Fruit fly (Drosophila melanogaster) whole organism, embryonic: ENCODE measurements around the gene CG7362.

Source experiments
- Atf6 ChIP-seq: fragments of 200-800 bp; sonication (Bioruptor generic); IDR thresholded peaks from 2 replicates; pipeline ENCODE4 v1.3.6; 2022; ENCODE audit warnings: missing biosample characterization, missing genetic modification characterization
- B-H1 ChIP-seq: fragments of 200-800 bp; sonication (Bioruptor generic); IDR thresholded peaks from 3 replicates; pipeline ENCODE4 v1.3.6; 2022; ENCODE audit warnings: missing biosample characterization, missing genetic modification characterization
- Bdp1 ChIP-seq: fragments of 200-800 bp; sonication (Bioruptor generic); optimal IDR thresholded peaks from 3 replicates; lab custom pipeline; 2016; ENCODE audit warnings: missing biosample characterization, missing genetic modification characterization
- CG11085 ChIP-seq: fragments of 200-800 bp; sonication (Bioruptor generic); IDR thresholded peaks from 2 replicates; pipeline ENCODE4 v1.3.6; 2022; ENCODE audit warnings: missing biosample characterization, missing genetic modification characterization
- CG11247 ChIP-seq: fragments of 200-800 bp; sonication (Bioruptor generic); IDR thresholded peaks from 2 replicates; pipeline ENCODE4 v1.3.6; 2022; ENCODE audit warnings: missing biosample characterization, missing genetic modification characterization
- CG12219 ChIP-seq: fragments of 200-800 bp; sonication (Bioruptor generic); optimal IDR thresholded peaks from 3 replicates; lab custom pipeline; 2018; ENCODE audit warnings: missing biosample characterization, mild to moderate bottlenecking, missing genetic modification characterization
- CG12744 ChIP-seq: fragments of 200-800 bp; sonication (Bioruptor generic); optimal IDR thresholded peaks from 2 replicates; lab custom pipeline; 2016; ENCODE audit warnings: missing biosample characterization, missing genetic modification characterization
- CG13424 ChIP-seq: fragments of 200-800 bp; sonication (Bioruptor generic); optimal IDR thresholded peaks from 2 replicates; lab custom pipeline; 2019; ENCODE audit warnings: missing biosample characterization, mild to moderate bottlenecking, missing genetic modification characterization, moderate library complexity
- CG14014 ChIP-seq: fragments of 200-800 bp; sonication (Bioruptor generic); IDR thresholded peaks from 2 replicates; pipeline ENCODE4 v1.3.6; 2022; ENCODE audit warnings: missing biosample characterization, missing genetic modification characterization
- CG14050 ChIP-seq: fragments of 200-800 bp; sonication (Bioruptor generic); IDR thresholded peaks from 3 replicates; pipeline ENCODE4 v1.3.6; 2022; ENCODE audit warnings: missing biosample characterization, missing genetic modification characterization
- CG17328 ChIP-seq: fragments of 200-800 bp; sonication (Bioruptor generic); IDR thresholded peaks from 2 replicates; pipeline ENCODE4 v1.3.6; 2022; ENCODE audit warnings: missing biosample characterization, missing genetic modification characterization
- CG18262 ChIP-seq: fragments of 200-800 bp; optimal IDR thresholded peaks from 3 replicates; lab custom pipeline; 2019; ENCODE audit warnings: missing biosample characterization, mild to moderate bottlenecking, missing genetic modification characterization, moderate library complexity
- CG2678 ChIP-seq: fragments of 200-800 bp; sonication (Bioruptor generic); optimal IDR thresholded peaks from 3 replicates; lab custom pipeline; 2019; ENCODE audit warnings: missing biosample characterization, mild to moderate bottlenecking, missing genetic modification characterization, moderate library complexity
- CG2889 ChIP-seq: fragments of 200-800 bp; sonication (Bioruptor generic); IDR thresholded peaks from 3 replicates; pipeline ENCODE4 v1.3.6; 2022; ENCODE audit warnings: missing biosample characterization, missing genetic modification characterization
- CG30403 ChIP-seq: fragments of 200-800 bp; sonication (Bioruptor generic); optimal IDR thresholded peaks from 3 replicates; lab custom pipeline; 2016; ENCODE audit warnings: missing biosample characterization, missing genetic modification characterization
- CG3281 ChIP-seq: fragments of 200-800 bp; sonication (Bioruptor generic); optimal IDR thresholded peaks from 3 replicates; lab custom pipeline; 2017; ENCODE audit warnings: missing biosample characterization, mild to moderate bottlenecking, missing genetic modification characterization
- CG34376 ChIP-seq: fragments of 200-800 bp; sonication (Bioruptor generic); optimal IDR thresholded peaks from 2 replicates; lab custom pipeline; 2018; ENCODE audit warnings: missing biosample characterization, mild to moderate bottlenecking, missing genetic modification characterization
- CG6689 ChIP-seq: fragments of 200-800 bp; sonication (Bioruptor generic); IDR thresholded peaks from 2 replicates; pipeline ENCODE4 v1.3.6; 2022; ENCODE audit warnings: missing biosample characterization, missing genetic modification characterization
- CG7928 ChIP-seq: fragments of 200-800 bp; sonication (Bioruptor generic); optimal IDR thresholded peaks from 2 replicates; lab custom pipeline; 2017; ENCODE audit warnings: missing biosample characterization, mild to moderate bottlenecking, missing genetic modification characterization
- CG9215 ChIP-seq: fragments of 200-800 bp; sonication (Bioruptor generic); IDR thresholded peaks from 2 replicates; pipeline ENCODE4 v1.3.6; 2022; ENCODE audit warnings: missing biosample characterization, missing genetic modification characterization
- CG9609 ChIP-seq: fragments of 200-800 bp; sonication (Bioruptor generic); optimal IDR thresholded peaks from 3 replicates; lab custom pipeline; 2016; ENCODE audit warnings: missing biosample characterization, missing genetic modification characterization
- D19A ChIP-seq: fragments of 200-800 bp; optimal IDR thresholded peaks from 3 replicates; lab custom pipeline; 2019; ENCODE audit warnings: missing biosample characterization, mild to moderate bottlenecking, missing genetic modification characterization, moderate library complexity
- D19B ChIP-seq: fragments of 200-800 bp; sonication (Bioruptor generic); optimal IDR thresholded peaks from 2 replicates; lab custom pipeline; 2017; ENCODE audit warnings: missing biosample characterization, mild to moderate bottlenecking, missing genetic modification characterization
- Dref ChIP-seq: fragments of 200-800 bp; sonication (Bioruptor generic); IDR thresholded peaks from 2 replicates; pipeline ENCODE4 v1.3.6; 2022; ENCODE audit warnings: missing biosample characterization, missing genetic modification characterization
- Drgx ChIP-seq: fragments of 200-800 bp; sonication (Bioruptor generic); IDR thresholded peaks from 2 replicates; pipeline ENCODE4 v1.3.6; 2022; ENCODE audit warnings: missing biosample characterization, missing genetic modification characterization
- Hmx ChIP-seq: fragments of 200-800 bp; sonication (Bioruptor generic); optimal IDR thresholded peaks from 2 replicates; lab custom pipeline; 2016; ENCODE audit warnings: missing biosample characterization, missing genetic modification characterization
- Hr51 ChIP-seq, 2 experiments: fragments of 200-800 bp; sonication (Bioruptor generic); optimal IDR thresholded peaks; 2 replicates in 1 of 2; 3 replicates in 1 of 2; lab custom pipeline; 2016 to 2018; ENCODE audit warnings: missing biosample characterization in 2 of 2, missing genetic modification characterization in 2 of 2, mild to moderate bottlenecking in 1 of 2, moderate library complexity in 1 of 2
- MESR4 ChIP-seq: fragments of 200-800 bp; sonication (Bioruptor generic); optimal IDR thresholded peaks from 2 replicates; lab custom pipeline; 2018; ENCODE audit warnings: missing biosample characterization, mild to moderate bottlenecking, missing genetic modification characterization, moderate library complexity
- Mad ChIP-seq: fragments of 200-800 bp; sonication (Bioruptor generic); optimal IDR thresholded peaks from 2 replicates; lab custom pipeline; 2016; ENCODE audit warnings: missing biosample characterization, missing genetic modification characterization
- Poxn ChIP-seq: fragments of 200-800 bp; sonication (Bioruptor generic); IDR thresholded peaks from 2 replicates; pipeline ENCODE4 v1.3.6; 2022; ENCODE audit warnings: missing biosample characterization, missing genetic modification characterization
- Rfx ChIP-seq: fragments of 200-800 bp; sonication (Bioruptor generic); IDR thresholded peaks from 2 replicates; pipeline ENCODE4 v1.3.6; 2022; ENCODE audit warnings: missing biosample characterization, missing genetic modification characterization
- YL-1 ChIP-seq: fragments of 200-800 bp; sonication (Bioruptor generic); optimal IDR thresholded peaks from 3 replicates; lab custom pipeline; 2017; ENCODE audit warnings: missing biosample characterization, mild to moderate bottlenecking, missing genetic modification characterization
- bowl ChIP-seq: fragments of 200-800 bp; sonication (Bioruptor generic); IDR thresholded peaks from 2 replicates; pipeline ENCODE4 v1.3.6; 2022; ENCODE audit warnings: missing biosample characterization, missing genetic modification characterization
- dmrt99B ChIP-seq: fragments of 200-800 bp; sonication (Bioruptor generic); optimal IDR thresholded peaks from 2 replicates; lab custom pipeline; 2018; ENCODE audit warnings: missing biosample characterization, mild to moderate bottlenecking, missing genetic modification characterization, moderate library complexity
- dpn ChIP-seq, 2 experiments: fragments of 200-800 bp; sonication (Bioruptor generic); optimal IDR thresholded peaks; 3 replicates each; lab custom pipeline; 2016; ENCODE audit warnings: missing biosample characterization in 2 of 2, missing genetic modification characterization in 2 of 2
- fd64A ChIP-seq: fragments of 200-800 bp; sonication (Bioruptor generic); optimal IDR thresholded peaks from 3 replicates; lab custom pipeline; 2018; ENCODE audit warnings: missing biosample characterization, mild to moderate bottlenecking, missing genetic modification characterization
- ftz-f1 ChIP-seq: fragments of 200-800 bp; sonication (Bioruptor generic); optimal IDR thresholded peaks from 2 replicates; lab custom pipeline; 2016; ENCODE audit warnings: missing biosample characterization, missing genetic modification characterization
- gem ChIP-seq: fragments of 200-800 bp; sonication (Bioruptor generic); optimal IDR thresholded peaks from 2 replicates; lab custom pipeline; 2019; ENCODE audit warnings: missing biosample characterization, mild to moderate bottlenecking, missing genetic modification characterization, moderate library complexity
- hth ChIP-seq: fragments of >200 bp; optimal IDR thresholded peaks from 2 replicates; lab custom pipeline; 2017; ENCODE audit warnings: inconsistent platforms
- ken ChIP-seq: fragments of 200-800 bp; sonication (Bioruptor generic); IDR thresholded peaks from 3 replicates; pipeline ENCODE4 v1.3.6; 2022; ENCODE audit warnings: missing biosample characterization, missing genetic modification characterization
- onecut ChIP-seq: fragments of 200-800 bp; sonication (Bioruptor generic); IDR thresholded peaks from 2 replicates; pipeline ENCODE4 v1.3.6; 2022; ENCODE audit warnings: missing biosample characterization, missing genetic modification characterization
- p53 ChIP-seq: fragments of 200-800 bp; sonication (Bioruptor generic); optimal IDR thresholded peaks from 2 replicates; lab custom pipeline; 2016; ENCODE audit warnings: missing biosample characterization, missing genetic modification characterization
- pan ChIP-seq, 4 experiments: fragments of >200 bp in 3 of 4; fragments of 200-800 bp in 1 of 4; sonication (Bioruptor generic) in 1 of 4; optimal IDR thresholded peaks in 3 of 4; IDR thresholded peaks in 1 of 4; 2 replicates each; pipeline versions ENCODE4 v1.3.6 to Lab custom; 2017 to 2022; ENCODE audit warnings: missing biosample characterization in 2 of 4, missing genetic modification characterization in 2 of 4, mixed read lengths in 1 of 4
- sens ChIP-seq: fragments of 200-800 bp; sonication (Bioruptor generic); peaks from one replicate; lab custom pipeline; 2016; ENCODE audit warnings: missing biosample characterization, missing genetic modification characterization
- sisA ChIP-seq: fragments of 200-800 bp; sonication (Bioruptor generic); IDR thresholded peaks from 2 replicates; pipeline ENCODE4 v1.3.6; 2022; ENCODE audit warnings: missing biosample characterization, missing genetic modification characterization
- slbo ChIP-seq: fragments of 200-800 bp; sonication (Bioruptor generic); IDR thresholded peaks from 2 replicates; pipeline ENCODE4 v1.3.6; 2022; ENCODE audit warnings: missing biosample characterization, missing genetic modification characterization
- trem ChIP-seq: fragments of 200-800 bp; optimal IDR thresholded peaks from 3 replicates; lab custom pipeline; 2019; ENCODE audit warnings: missing biosample characterization, mild to moderate bottlenecking, missing genetic modification characterization, moderate library complexity
- zfh2 ChIP-seq: fragments of 200-800 bp; sonication (Bioruptor generic); optimal IDR thresholded peaks from 2 replicates; lab custom pipeline; 2016; ENCODE audit warnings: missing biosample characterization, missing genetic modification characterization

Gene CG7362

DNA sequence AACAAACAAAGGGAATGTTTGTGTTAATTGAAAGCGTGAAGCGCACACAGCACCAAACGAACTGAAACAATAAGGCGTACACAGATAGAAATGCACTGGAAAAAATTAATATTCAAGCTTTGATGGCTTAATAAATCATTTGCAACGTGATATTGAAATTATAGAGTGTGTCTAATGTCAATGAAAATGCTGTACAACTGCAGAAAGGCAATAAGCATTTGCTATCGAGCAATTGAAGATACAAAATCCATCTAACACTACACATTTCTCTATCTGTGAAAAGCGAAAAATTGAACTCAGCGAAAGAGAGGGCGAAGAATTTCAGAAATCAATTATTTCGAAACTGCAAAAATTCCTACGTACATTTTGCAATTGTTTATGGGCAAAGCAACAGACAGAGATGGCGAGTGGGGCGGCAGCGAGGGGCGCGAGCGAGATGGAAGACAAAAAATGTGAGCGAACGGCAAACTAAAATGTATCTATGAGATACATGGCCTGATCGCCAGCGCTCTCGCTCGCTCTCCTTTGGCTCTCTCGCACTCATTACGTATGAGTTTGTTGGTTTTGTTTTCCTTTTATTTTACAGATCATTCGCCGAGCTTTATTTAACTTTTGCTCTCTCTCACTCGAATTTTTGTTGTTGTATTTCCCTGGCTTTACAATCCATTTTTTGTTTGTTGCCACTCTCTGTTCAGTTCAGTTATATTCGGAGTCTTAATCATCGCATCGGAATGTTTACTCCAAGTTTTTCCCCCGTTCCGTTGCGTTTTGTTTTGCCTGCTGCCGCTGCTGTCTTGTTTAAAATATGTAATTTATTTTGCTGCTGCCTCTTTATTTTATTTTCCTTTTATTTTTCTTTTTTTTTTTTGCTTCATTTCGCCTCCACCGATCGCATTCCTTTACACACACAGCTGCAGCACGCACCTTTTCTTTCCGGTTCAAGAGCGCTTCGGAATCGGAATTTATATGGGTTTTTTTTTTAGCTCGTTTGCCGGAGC is 32.0 kb downstream of the CG7362 start (continued):
- TF ChIP-seq CG9215 (GFP tag; lab: Robert Waterston, UW) (peak; percentile 29; the same call in 1 of the 2 replicates), Poxn (GFP tag; lab: Robert Waterston, UW) (no peak), CG11247 (GFP tag; lab: Robert Waterston, UW) (peak; percentile 54), hth (no peak), Atf6 (GFP tag; lab: Robert Waterston, UW) (peak; percentile 73; the same call in 1 of the 2 replicates), YL-1 (GFP tag; lab: Kevin White, UChicago) (no peak), MESR4 (GFP tag; lab: Kevin White, UChicago) (no peak), CG14050 (peak; percentile 78), B-H1 (peak; percentile 66), CG2889 (0 out of 3 replicates have a peak, but pooled peaks have one; percentile 27), CG12219 (peak; percentile 66)

dm6 chr3R:14720885-14721284 is 33.4 kb downstream of the CG7362 start:
- TF ChIP-seq dmrt99B (tag; lab: Kevin White, UChicago) = peak; percentile 3
- TF ChIP-seq Hmx = peak; percentile 28
- peak; percentile 8 for TF ChIP-seq CG30403 (GFP tag; lab: Kevin White, UChicago)
- TF ChIP-seq trem (tag; lab: Kevin White, UChicago) = no peak
- peak; percentile 4 for TF ChIP-seq CG18262
- TF ChIP-seq D19B = peak; percentile 56
- no peak for TF ChIP-seq Drgx (GFP tag; lab: Robert Waterston, UW)
- peak; percentile 17 for TF ChIP-seq zfh2 (GFP tag; lab: Kevin White, UChicago)
- TF ChIP-seq CG7928 = no peak
- TF ChIP-seq bowl (GFP tag; lab: Robert Waterston, UW) = no peak
- no peak for TF ChIP-seq Hr51 (GFP tag; optimal IDR thresholded peaks at IDR 0.05; lab: Kevin White, UChicago)
- peak; percentile 40 for TF ChIP-seq D19A (tag; lab: Kevin White, UChicago)
- TF ChIP-seq gem (tag; lab: Kevin White, UChicago) = peak; percentile 7
- TF ChIP-seq ftz-f1 (GFP tag; lab: Kevin White, UChicago) = peak; percentile 9
- peak; percentile 33 for TF ChIP-seq CG2678 (tag; lab: Kevin White, UChicago)
- peak; percentile 63 for TF ChIP-seq sens (GFP tag; lab: Kevin White, UChicago)
- TF ChIP-seq CG3281 = peak; percentile 5
- TF ChIP-seq onecut (GFP tag; lab: Robert Waterston, UW) = no peak
- 0 out of 2 replicates have a peak, but pooled peaks have one; percentile 34 for TF ChIP-seq Rfx (GFP tag; lab: Robert Waterston, UW)
- TF ChIP-seq slbo = 0 out of 2 replicates have a peak, but pooled peaks have one; percentile 15

- 0 out of 2 replicates have a peak, but pooled peaks have one; percentile 32 for TF ChIP-seq CG14014 (GFP tag; lab: Robert Waterston, UW)
- no peak for TF ChIP-seq CG11085 (GFP tag; lab: Robert Waterston, UW)
- TF ChIP-seq dpn (GFP tag; optimal IDR thresholded peaks at IDR 0.05; lab: Kevin White, UChicago) = peak in 1 of 2 experiments; percentile 4
- no peak for TF ChIP-seq Mad
- TF ChIP-seq ken (GFP tag; lab: Robert Waterston, UW) = no peak
- TF ChIP-seq Dref (GFP tag; lab: Robert Waterston, UW) = no peak
- TF ChIP-seq CG9609 (GFP tag; lab: Kevin White, UChicago) = no peak
- TF ChIP-seq CG13424 = no peak
- no peak for TF ChIP-seq CG12744 (GFP tag; lab: Kevin White, UChicago)
- no peak for TF ChIP-seq CG6689
- TF ChIP-seq CG17328 (GFP tag; lab: Robert Waterston, UW) = no peak
- TF ChIP-seq hth = no peak
- no peak for TF ChIP-seq pan (optimal IDR thresholded peaks at IDR 0.05; lab: Kevin White, UChicago)
- TF ChIP-seq pan (GFP tag; optimal IDR thresholded peaks at IDR 0.05 in 1 of 2, IDR thresholded peaks at IDR 0.05 in 1 of 2) = peak in 1 of 2 experiments; percentile 11
- no peak for TF ChIP-seq Bdp1 (GFP tag; lab: Kevin White, UChicago)
- no peak for TF ChIP-seq p53 (GFP tag; lab: Kevin White, UChicago)
- TF ChIP-seq CG34376 = no peak
- no peak for TF ChIP-seq fd64A
- TF ChIP-seq sisA (GFP tag; lab: Robert Waterston, UW) = 0 out of 2 replicates have a peak, but pooled peaks have one; percentile 20
These were observed 34.1 kb downstream of the CG7362 start for dm6 chr3R:14720130-14720529.
